Worm (Caenorhabditis elegans) whole organism, mixed stage, embryonic: ENCODE measurements around the gene R10E11.5.

ENCODE experiments used
- bed-3 ChIP-seq: fragments of 200-800 bp; sonication (Bioruptor generic); optimal IDR thresholded peaks from 3 replicates; lab custom pipeline; 2018; ENCODE audit warnings: mild to moderate bottlenecking, missing genetic modification characterization, moderate library complexity, missing compliant biosample characterization
- flh-1 ChIP-seq: fragments of 200-800 bp; sonication (Bioruptor generic); optimal IDR thresholded peaks from 2 replicates; lab custom pipeline; 2018; ENCODE audit warnings: mild to moderate bottlenecking, missing genetic modification characterization, moderate library complexity, missing compliant biosample characterization
- hlh-1 ChIP-seq: fragments of 150-350 bp; optimal IDR thresholded peaks from 2 replicates; lab custom pipeline; 2014; ENCODE audit warnings: missing biosample characterization, missing genetic modification reagents, missing genetic modification characterization
- nhr-237 ChIP-seq: fragments of 150-350 bp; optimal IDR thresholded peaks from 2 replicates; lab custom pipeline; 2014; ENCODE audit warnings: missing biosample characterization, missing genetic modification characterization
- nhr-76 ChIP-seq: sonication (generic microtip); optimal IDR thresholded peaks from 2 replicates; lab custom pipeline; 2017; ENCODE audit warnings: missing biosample characterization, missing genetic modification characterization
- unc-120 ChIP-seq: sonication (generic microtip); optimal IDR thresholded peaks from 2 replicates; lab custom pipeline; 2017; ENCODE audit warnings: missing genetic modification characterization, missing compliant biosample characterization; ENCODE audit not compliant: poor library complexity, severe bottlenecking

ce11 chrIII:9782483-9783081 lies 6.9 kb downstream of the R10E11.5 start, which contains the start of gene R10E11.6:
- TF ChIP-seq unc-120 (tag; lab: Kevin White, UChicago) = no peak
- TF ChIP-seq bed-3 (GFP tag; lab: Kevin White, UChicago) = no peak
- TF ChIP-seq flh-1 = no peak
- TF ChIP-seq hlh-1 (tag; lab: Kevin White, UChicago) = no peak
- TF ChIP-seq nhr-76 = no peak
- no peak for TF ChIP-seq nhr-237 (tag; lab: Kevin White, UChicago)
